Fruit fly (Drosophila melanogaster) whole organism, embryonic: ENCODE results near the gene dpy.

Source experiments
- CG10979 ChIP-seq: fragments of 200-800 bp; sonication (Bioruptor generic); optimal IDR thresholded peaks from 2 replicates; lab custom pipeline; 2018; ENCODE audit warnings: missing biosample characterization, mild to moderate bottlenecking, missing genetic modification characterization, moderate library complexity
- CG14667 ChIP-seq: fragments of 200-800 bp; sonication (Bioruptor generic); IDR thresholded peaks from 2 replicates; pipeline ENCODE4 v1.3.6; 2022; ENCODE audit warnings: missing biosample characterization, missing genetic modification characterization
- CG14710 ChIP-seq: fragments of 200-800 bp; sonication (Bioruptor generic); optimal IDR thresholded peaks from 3 replicates; lab custom pipeline; 2019; ENCODE audit warnings: missing biosample characterization, mild to moderate bottlenecking, missing genetic modification characterization, moderate library complexity
- CG14860 ChIP-seq: fragments of 200-800 bp; sonication (Bioruptor generic); IDR thresholded peaks from 3 replicates; pipeline ENCODE4 v1.3.6; 2022; ENCODE audit warnings: missing biosample characterization, missing genetic modification characterization; ENCODE audit not compliant: partially characterized antibody
- CG15601 ChIP-seq: fragments of 200-800 bp; sonication (Bioruptor generic); optimal IDR thresholded peaks from 3 replicates; lab custom pipeline; 2019; ENCODE audit warnings: missing biosample characterization, mild to moderate bottlenecking, missing genetic modification characterization, moderate library complexity
- CG18262 ChIP-seq: fragments of 200-800 bp; optimal IDR thresholded peaks from 3 replicates; lab custom pipeline; 2019; ENCODE audit warnings: missing biosample characterization, mild to moderate bottlenecking, missing genetic modification characterization, moderate library complexity
- CG2678 ChIP-seq: fragments of 200-800 bp; sonication (Bioruptor generic); optimal IDR thresholded peaks from 3 replicates; lab custom pipeline; 2019; ENCODE audit warnings: missing biosample characterization, mild to moderate bottlenecking, missing genetic modification characterization, moderate library complexity
- CG31441 ChIP-seq: fragments of 200-800 bp; sonication (Bioruptor generic); IDR thresholded peaks from 2 replicates; pipeline ENCODE4 v1.3.6; 2022; ENCODE audit warnings: missing biosample characterization, missing genetic modification characterization
- CG4282 ChIP-seq: fragments of 200-800 bp; sonication (Bioruptor generic); optimal IDR thresholded peaks from 2 replicates; lab custom pipeline; 2016; ENCODE audit warnings: missing biosample characterization, missing genetic modification characterization
- CG6254 ChIP-seq: fragments of 200-800 bp; sonication (Bioruptor generic); optimal IDR thresholded peaks from 3 replicates; lab custom pipeline; 2017; ENCODE audit warnings: mild to moderate bottlenecking, missing biosample characterization, missing genetic modification reagents, missing genetic modification characterization
- CG6689 ChIP-seq: fragments of 200-800 bp; sonication (Bioruptor generic); IDR thresholded peaks from 2 replicates; pipeline ENCODE4 v1.3.6; 2022; ENCODE audit warnings: missing biosample characterization, missing genetic modification characterization
- CG6765 ChIP-seq: fragments of 200-800 bp; sonication (Bioruptor generic); optimal IDR thresholded peaks from 3 replicates; lab custom pipeline; 2017; ENCODE audit warnings: missing biosample characterization, mild to moderate bottlenecking, missing genetic modification characterization
- CoRest ChIP-seq: fragments of 200-800 bp; sonication (Bioruptor generic); optimal IDR thresholded peaks from 3 replicates; lab custom pipeline; 2018; ENCODE audit warnings: missing biosample characterization, mild to moderate bottlenecking, missing genetic modification characterization, moderate library complexity
- Dbx ChIP-seq: fragments of 200-800 bp; sonication (Bioruptor generic); IDR thresholded peaks from 3 replicates; pipeline ENCODE4 v1.3.6; 2022; ENCODE audit warnings: missing biosample characterization, missing genetic modification characterization
- Fer1 ChIP-seq: fragments of 200-800 bp; sonication (Bioruptor generic); optimal IDR thresholded peaks from 2 replicates; lab custom pipeline; 2017; ENCODE audit warnings: missing biosample characterization, mild to moderate bottlenecking, missing genetic modification characterization
- HLH54F ChIP-seq: fragments of 200-800 bp; sonication (Bioruptor generic); optimal IDR thresholded peaks from 3 replicates; lab custom pipeline; 2016; ENCODE audit warnings: missing biosample characterization, missing genetic modification characterization
- HmgZ ChIP-seq: fragments of 200-800 bp; sonication (Bioruptor generic); optimal IDR thresholded peaks from 2 replicates; lab custom pipeline; 2018; ENCODE audit warnings: missing biosample characterization, mild to moderate bottlenecking, missing genetic modification characterization
- Lim3 ChIP-seq: fragments of 200-800 bp; sonication (Bioruptor generic); IDR thresholded peaks from 2 replicates; pipeline ENCODE4 v1.3.6; 2022; ENCODE audit warnings: missing biosample characterization, missing genetic modification characterization
- Lpt ChIP-seq: fragments of >200 bp; optimal IDR thresholded peaks from 2 replicates; lab custom pipeline; 2018; ENCODE audit warnings: missing biosample characterization, missing genetic modification characterization
- MBD-R2 ChIP-seq: fragments of 200-800 bp; sonication (Bioruptor generic); IDR thresholded peaks from 2 replicates; pipeline ENCODE4 v1.3.6; 2022; ENCODE audit warnings: missing biosample characterization, missing genetic modification characterization
- Tbp ChIP-seq: fragments of >200 bp; optimal IDR thresholded peaks from 2 replicates; lab custom pipeline; 2018; ENCODE audit warnings: missing biosample characterization, missing genetic modification characterization
- az2 ChIP-seq: fragments of 200-800 bp; sonication (Bioruptor generic); optimal IDR thresholded peaks from 3 replicates; lab custom pipeline; 2016; ENCODE audit warnings: missing biosample characterization, missing genetic modification characterization
- bbx ChIP-seq: fragments of 200-800 bp; sonication (Bioruptor generic); IDR thresholded peaks from 2 replicates; pipeline ENCODE4 v1.3.6; 2022; ENCODE audit warnings: missing biosample characterization, missing genetic modification characterization; ENCODE audit not compliant: partially characterized antibody
- cas ChIP-seq: fragments of 200-800 bp; sonication (Bioruptor generic); IDR thresholded peaks from 2 replicates; pipeline ENCODE4 v1.3.6; 2022; ENCODE audit warnings: missing biosample characterization, missing genetic modification characterization
- croc ChIP-seq: fragments of 200-800 bp; sonication (Bioruptor generic); conservative IDR thresholded peaks from 3 replicates; pipeline ENCODE4 v1.3.6; 2022; ENCODE audit warnings: missing biosample characterization, missing genetic modification characterization
- dmrt11E ChIP-seq: fragments of 200-800 bp; sonication (Bioruptor generic); optimal IDR thresholded peaks from 3 replicates; lab custom pipeline; 2018; ENCODE audit warnings: missing biosample characterization, mild to moderate bottlenecking, missing genetic modification characterization, moderate library complexity
- fd96Cb ChIP-seq: fragments of 200-800 bp; sonication (Bioruptor generic); optimal IDR thresholded peaks from 2 replicates; lab custom pipeline; 2018; ENCODE audit warnings: missing biosample characterization, mild to moderate bottlenecking, missing genetic modification characterization, moderate library complexity
- gem ChIP-seq: fragments of 200-800 bp; sonication (Bioruptor generic); optimal IDR thresholded peaks from 2 replicates; lab custom pipeline; 2019; ENCODE audit warnings: missing biosample characterization, mild to moderate bottlenecking, missing genetic modification characterization, moderate library complexity
- grau ChIP-seq: fragments of 200-800 bp; optimal IDR thresholded peaks from 3 replicates; lab custom pipeline; 2019; ENCODE audit warnings: missing biosample characterization, mild to moderate bottlenecking, missing genetic modification characterization, moderate library complexity
- jing ChIP-seq: fragments of 200-800 bp; sonication (Bioruptor generic); optimal IDR thresholded peaks from 2 replicates; lab custom pipeline; 2018; ENCODE audit warnings: missing biosample characterization, mild to moderate bottlenecking, missing genetic modification characterization
- knrl ChIP-seq: fragments of 200-800 bp; sonication (Bioruptor generic); IDR thresholded peaks from 3 replicates; pipeline ENCODE4 v1.3.6; 2022; ENCODE audit warnings: missing biosample characterization, missing genetic modification characterization; ENCODE audit not compliant: partially characterized antibody
- nmo ChIP-seq: fragments of 200-800 bp; sonication (Bioruptor generic); optimal IDR thresholded peaks from 2 replicates; lab custom pipeline; 2018; ENCODE audit warnings: missing biosample characterization, mild to moderate bottlenecking, missing genetic modification characterization, moderate library complexity
- odd ChIP-seq: fragments of 200-800 bp; sonication (Bioruptor generic); optimal IDR thresholded peaks from 2 replicates; lab custom pipeline; 2017; ENCODE audit warnings: missing biosample characterization, mild to moderate bottlenecking, missing genetic modification characterization
- otp ChIP-seq: fragments of 200-800 bp; sonication (Bioruptor generic); IDR thresholded peaks from 3 replicates; pipeline ENCODE4, ENCODE4 v1.3.6; 2022; ENCODE audit warnings: missing biosample characterization, missing genetic modification characterization
- repo ChIP-seq: fragments of 200-800 bp; sonication (Bioruptor generic); optimal IDR thresholded peaks from 2 replicates; lab custom pipeline; 2016; ENCODE audit warnings: missing biosample characterization, missing genetic modification characterization
- sr ChIP-seq: fragments of 200-800 bp; sonication (Bioruptor generic); IDR thresholded peaks from 3 replicates; pipeline ENCODE4 v1.3.6; 2022; ENCODE audit warnings: missing biosample characterization, missing genetic modification characterization
- stwl ChIP-seq: fragments of 200-800 bp; sonication (Bioruptor generic); optimal IDR thresholded peaks from 3 replicates; lab custom pipeline; 2018; ENCODE audit warnings: missing biosample characterization, mild to moderate bottlenecking, missing genetic modification characterization, moderate library complexity
- toy ChIP-seq: fragments of 200-800 bp; sonication (Bioruptor generic); IDR thresholded peaks from 2 replicates; pipeline ENCODE4 v1.3.6; 2022; ENCODE audit warnings: missing biosample characterization, missing genetic modification characterization
- ttk ChIP-seq: fragments of 200-800 bp; sonication (Bioruptor generic); IDR thresholded peaks from 2 replicates; pipeline ENCODE4 v2.1.2; 2022; ENCODE audit warnings: missing biosample characterization, missing genetic modification characterization
- z ChIP-seq: fragments of 200-800 bp; sonication (Bioruptor generic); IDR thresholded peaks from 3 replicates; pipeline ENCODE4 v1.3.6; 2022; ENCODE audit warnings: missing biosample characterization, missing genetic modification characterization

dpy gene

DNA sequence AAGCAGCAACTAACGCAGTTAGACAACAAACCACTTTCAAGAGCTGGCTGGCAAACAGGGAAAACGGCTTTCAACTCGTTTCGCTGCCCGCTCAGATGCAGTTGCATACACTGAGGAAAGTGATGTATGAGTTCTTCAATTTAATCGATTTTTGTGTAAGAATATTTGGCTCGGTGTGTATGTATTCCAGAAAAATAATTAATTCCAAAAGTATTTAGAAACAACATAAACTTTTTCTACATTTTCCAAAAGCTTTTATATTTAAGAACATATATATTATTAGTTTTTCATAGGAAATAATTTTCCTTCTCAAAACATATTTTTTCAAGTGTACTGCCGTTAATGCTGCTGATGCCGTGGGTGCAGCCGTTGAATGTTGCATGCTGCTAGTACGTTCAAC, 35.1 kb downstream of the dpy start (continued):
- TF ChIP-seq HLH54F (no peak), Fer1 (no peak), z (no peak), CG15601 (tag; lab: Kevin White, UChicago) (peak; percentile 70), dmrt11E (tag; lab: Kevin White, UChicago) (peak; percentile 75), CG6765 (GFP tag; lab: Kevin White, UChicago) (no peak), CG31441 (GFP tag; lab: Robert Waterston, UW) (peak; percentile 69), knrl (no peak), cas (no peak), gem (tag; lab: Kevin White, UChicago) (peak; percentile 72), az2 (peak; percentile 19), CG14710 (tag; lab: Kevin White, UChicago) (peak; percentile 69), CoRest (tag; lab: Kevin White, UChicago) (peak; percentile 42), jing (GFP tag; lab: Kevin White, UChicago) (no peak), toy (no peak), fd96Cb (tag; lab: Kevin White, UChicago) (peak; percentile 51), CG14667 (GFP tag; lab: Robert Waterston, UW) (no peak), CG14860 (no peak), Tbp (GFP tag; lab: Kevin White, UChicago) (no peak), repo (no peak), MBD-R2 (no peak), CG6689 (0 out of 2 replicates have a peak, but pooled peaks have one; percentile 15), CG18262 (tag; lab: Kevin White, UChicago) (peak; percentile 79), bbx (GFP tag; lab: Robert Waterston, UW) (no peak), otp (GFP tag; lab: Robert Waterston, UW) (0 out of 3 replicates have a peak, but pooled peaks have one; percentile 26), ttk (GFP tag; lab: Robert Waterston, UW) (0 out of 2 replicates have a peak, but pooled peaks have one; percentile 17), sr (GFP tag; lab: Robert Waterston, UW) (no peak), HmgZ (tag; lab: Kevin White, UChicago) (no peak), CG6254 (GFP tag; lab: Kevin White, UChicago) (peak; percentile 54), croc (GFP tag; lab: Robert Waterston, UW) (peak; percentile 28; the same call in 1 of the 3 replicates), Lpt (no peak), CG2678 (tag; lab: Kevin White, UChicago) (peak; percentile 52), CG4282 (no peak), Lim3 (GFP tag; lab: Robert Waterston, UW) (no peak), CG10979 (peak; percentile 79), nmo (GFP tag; lab: Kevin White, UChicago) (peak; percentile 71)
- TF ChIP-seq, all 482 proteins: peak for 85

DNA sequence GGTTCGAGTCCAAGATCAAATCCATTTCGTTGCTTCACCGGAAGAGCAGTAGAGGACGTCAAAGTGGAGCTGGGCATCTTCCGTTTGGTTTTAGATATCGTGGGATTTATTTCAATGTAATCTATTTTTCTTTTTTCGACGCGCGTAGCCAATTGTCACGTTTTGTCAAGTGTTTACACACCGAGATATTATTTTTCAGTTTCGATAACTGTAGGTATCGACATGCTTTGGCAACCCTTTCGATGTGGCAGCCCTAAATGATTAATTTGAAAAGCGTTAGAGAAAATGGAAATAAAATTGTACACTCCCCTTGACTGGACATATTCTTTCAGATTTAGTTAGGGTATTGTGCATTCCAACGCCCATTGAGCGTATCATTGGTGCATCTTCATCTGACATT, 36.1 kb downstream of the dpy start, which contains the start of gene HP6:
Gene HP6 (minus strand): TSS at position 192 of the 400 bp plus-strand sequence.
- TF ChIP-seq grau (tag; lab: Kevin White, UChicago): no peak
- TF ChIP-seq cas: no peak
- TF ChIP-seq Dbx (GFP tag; lab: Robert Waterston, UW): no peak
- peak; percentile 90 for TF ChIP-seq CG14710 (tag; lab: Kevin White, UChicago)
- peak; percentile 38 for TF ChIP-seq stwl
- no peak for TF ChIP-seq odd (GFP tag; lab: Kevin White, UChicago)
